Fruit fly (Drosophila melanogaster) whole organism, adult: ENCODE results near the gene srp.

Source experiments
- CG11617 ChIP-seq: fragments of 200-800 bp; sonication (Bioruptor generic); optimal IDR thresholded peaks from 2 replicates; lab custom pipeline; 2017; ENCODE audit warnings: mild to moderate bottlenecking, missing biosample characterization, missing genetic modification reagents, missing genetic modification characterization
- CG12768 ChIP-seq: fragments of 200-800 bp; sonication (Bioruptor generic); optimal IDR thresholded peaks from 2 replicates; lab custom pipeline; 2017; ENCODE audit warnings: missing biosample characterization, missing genetic modification characterization, mild to moderate bottlenecking, moderate library complexity, missing genetic modification reagents
- CG14711 ChIP-seq: fragments of 200-800 bp; sonication (Bioruptor generic); optimal IDR thresholded peaks from 2 replicates; lab custom pipeline; 2018; ENCODE audit warnings: missing biosample characterization, mild to moderate bottlenecking, missing genetic modification characterization, moderate library complexity
- CG1620 ChIP-seq: fragments of 200-800 bp; sonication (Bioruptor generic); optimal IDR thresholded peaks from 2 replicates; lab custom pipeline; 2016; ENCODE audit warnings: missing biosample characterization, missing genetic modification characterization
- CG33017 ChIP-seq: fragments of 200-800 bp; sonication (Bioruptor generic); optimal IDR thresholded peaks from 2 replicates; lab custom pipeline; 2018; ENCODE audit warnings: missing biosample characterization, mild to moderate bottlenecking, missing genetic modification characterization, moderate library complexity
- CG5204 ChIP-seq: fragments of 200-800 bp; sonication (Bioruptor generic); optimal IDR thresholded peaks from 2 replicates; lab custom pipeline; 2016; ENCODE audit warnings: missing biosample characterization, missing genetic modification characterization
- CG7045 ChIP-seq: fragments of 200-800 bp; sonication (Bioruptor generic); optimal IDR thresholded peaks from 2 replicates; lab custom pipeline; 2017; ENCODE audit warnings: missing biosample characterization, mild to moderate bottlenecking, missing genetic modification characterization
- CG7101 ChIP-seq: fragments of 200-800 bp; sonication (Bioruptor generic); optimal IDR thresholded peaks from 2 replicates; lab custom pipeline; 2018; ENCODE audit warnings: missing biosample characterization, mild to moderate bottlenecking, missing genetic modification characterization, moderate library complexity
- Clk ChIP-seq: fragments of 200-800 bp; sonication (Bioruptor generic); optimal IDR thresholded peaks from 2 replicates; lab custom pipeline; 2017; ENCODE audit warnings: missing biosample characterization, missing genetic modification characterization
- Crg-1 ChIP-seq: fragments of 200-800 bp; sonication (Bioruptor generic); optimal IDR thresholded peaks from 2 replicates; lab custom pipeline; 2016; ENCODE audit warnings: missing biosample characterization, missing genetic modification characterization
- Hr96 ChIP-seq: fragments of 200-800 bp; sonication (Bioruptor generic); optimal IDR thresholded peaks from 2 replicates; lab custom pipeline; 2016; ENCODE audit warnings: missing biosample characterization, missing genetic modification characterization
- Mnt ChIP-seq: fragments of 200-800 bp; sonication (Bioruptor generic); optimal IDR thresholded peaks from 2 replicates; lab custom pipeline; 2016; ENCODE audit warnings: missing biosample characterization, mild to moderate bottlenecking, missing genetic modification characterization
- bab1 ChIP-seq: fragments of 200-800 bp; sonication (Bioruptor generic); optimal IDR thresholded peaks from 3 replicates; lab custom pipeline; 2019; ENCODE audit warnings: missing biosample characterization, mild to moderate bottlenecking, missing genetic modification characterization, moderate library complexity
- cic ChIP-seq: fragments of 200-800 bp; sonication (Bioruptor generic); optimal IDR thresholded peaks from 2 replicates; lab custom pipeline; 2017; ENCODE audit warnings: missing biosample characterization, mild to moderate bottlenecking, missing genetic modification characterization, moderate library complexity
- cnc ChIP-seq, 2 experiments: fragments of >200 bp; optimal IDR thresholded peaks; 2 replicates each; lab custom pipeline; 2017
- kay ChIP-seq: fragments of 200-800 bp; sonication (Bioruptor generic); peaks from one replicate; lab custom pipeline; 2016; ENCODE audit warnings: missing biosample characterization, missing genetic modification characterization, borderline replicate concordance
- ovo ChIP-seq: fragments of 200-800 bp; sonication (Bioruptor generic); optimal IDR thresholded peaks from 2 replicates; lab custom pipeline; 2016; ENCODE audit warnings: missing biosample characterization, missing genetic modification characterization
- pad ChIP-seq: fragments of 200-800 bp; sonication (Bioruptor generic); optimal IDR thresholded peaks from 3 replicates; lab custom pipeline; 2017; ENCODE audit warnings: missing biosample characterization, missing genetic modification characterization, mild to moderate bottlenecking, moderate library complexity, missing genetic modification reagents
- tj ChIP-seq: fragments of 200-800 bp; sonication (Bioruptor generic); optimal IDR thresholded peaks from 3 replicates; lab custom pipeline; 2017; ENCODE audit warnings: missing biosample characterization, mild to moderate bottlenecking, missing genetic modification characterization, moderate library complexity
- toe ChIP-seq: fragments of 200-800 bp; sonication (Bioruptor generic); optimal IDR thresholded peaks from 2 replicates; lab custom pipeline; 2016; ENCODE audit warnings: missing biosample characterization, missing genetic modification characterization

srp gene

dm6 chr3R:16040925-16041324, 55.0 kb downstream of the srp start:
- no peak for TF ChIP-seq pad

- TF ChIP-seq CG1620 (GFP tag; lab: Kevin White, UChicago): no peak
- TF ChIP-seq Hr96 (GFP tag; lab: Kevin White, UChicago): no peak
- no peak for TF ChIP-seq pad
- no peak for TF ChIP-seq CG7045
- TF ChIP-seq cnc (optimal IDR thresholded peaks at IDR 0.05; lab: Kevin White, UChicago): no peak
- TF ChIP-seq CG33017 (tag; lab: Kevin White, UChicago): no peak
- TF ChIP-seq CG14711 (tag; lab: Kevin White, UChicago): no peak
- no peak for TF ChIP-seq cic (GFP tag; lab: Kevin White, UChicago)
- no peak for TF ChIP-seq Crg-1
- TF ChIP-seq ovo (GFP tag; lab: Kevin White, UChicago): no peak
- TF ChIP-seq Mnt (GFP tag; lab: Kevin White, UChicago): no peak
- no peak for TF ChIP-seq toe (GFP tag; lab: Kevin White, UChicago)
- TF ChIP-seq CG12768: no peak
- no peak for TF ChIP-seq CG7101 (tag; lab: Kevin White, UChicago)
- TF ChIP-seq Clk: no peak
- TF ChIP-seq CG11617: no peak
- TF ChIP-seq CG5204: no peak
These were observed 56.4 kb downstream of the srp start for dm6 chr3R:16042137-16042899.

- no peak for TF ChIP-seq Mnt (GFP tag; lab: Kevin White, UChicago)
- TF ChIP-seq ovo (GFP tag; lab: Kevin White, UChicago): no peak
- no peak for TF ChIP-seq CG7045
- no peak for TF ChIP-seq CG33017 (tag; lab: Kevin White, UChicago)
- TF ChIP-seq bab1 (GFP tag; lab: Kevin White, UChicago): no peak
- no peak for TF ChIP-seq cic (GFP tag; lab: Kevin White, UChicago)
- no peak for TF ChIP-seq CG11617
- TF ChIP-seq toe (GFP tag; lab: Kevin White, UChicago): no peak
- TF ChIP-seq CG7101 (tag; lab: Kevin White, UChicago): no peak
- TF ChIP-seq CG12768: no peak
- no peak for TF ChIP-seq Clk
- no peak for TF ChIP-seq Hr96 (GFP tag; lab: Kevin White, UChicago)
- TF ChIP-seq CG14711 (tag; lab: Kevin White, UChicago): no peak
- TF ChIP-seq CG1620 (GFP tag; lab: Kevin White, UChicago): no peak
- TF ChIP-seq pad: no peak
- TF ChIP-seq kay (GFP tag; lab: Kevin White, UChicago): no peak
- TF ChIP-seq cnc (optimal IDR thresholded peaks at IDR 0.05; lab: Kevin White, UChicago): no peak
These were observed 57.1 kb downstream of the srp start, which contains the start of gene Jhbp4 for dm6 chr3R:16042900-16043548. Gene Jhbp4, plus strand, starts transcription at chr3R:16043498.

dm6 chr3R:16046030-16046429, 60.1 kb downstream of the srp start, which contains the start of gene Jhbp5:
Gene Jhbp5, minus strand, starts transcription at chr3R:16046130.
- TF ChIP-seq Crg-1 (no peak), tj (peak; percentile 72), kay (GFP tag; lab: Kevin White, UChicago) (no peak)

- TF ChIP-seq cnc (optimal IDR thresholded peaks at IDR 0.05; lab: Kevin White, UChicago) (peak in 1 of 2 experiments; percentile 19), Clk (no peak), CG7045 (peak; percentile 4), Crg-1 (peak; percentile 54), toe (GFP tag; lab: Kevin White, UChicago) (peak; percentile 86), tj (peak; percentile 25), CG5204 (no peak), Hr96 (GFP tag; lab: Kevin White, UChicago) (peak; percentile 72), pad (peak; percentile 49), CG33017 (tag; lab: Kevin White, UChicago) (no peak), Mnt (GFP tag; lab: Kevin White, UChicago) (peak; percentile 51), CG11617 (peak; percentile 48), CG12768 (no peak), ovo (GFP tag; lab: Kevin White, UChicago) (peak; percentile 17), CG1620 (GFP tag; lab: Kevin White, UChicago) (peak; percentile 69), CG7101 (tag; lab: Kevin White, UChicago) (peak; percentile 63), cic (GFP tag; lab: Kevin White, UChicago) (no peak), bab1 (GFP tag; lab: Kevin White, UChicago) (peak; percentile 78), CG14711 (tag; lab: Kevin White, UChicago) (peak; percentile 34), kay (GFP tag; lab: Kevin White, UChicago) (no peak)
These were observed 63.4 kb downstream of the srp start, which contains the start of the genes IKKbeta and CG5013 for dm6 chr3R:16049369-16049768. Gene IKKbeta, minus strand, starts transcription at chr3R:16049421. Gene CG5013, plus strand, starts transcription at chr3R:16049670.

dm6 chr3R:16050621-16051328, 64.8 kb downstream of the srp start, which contains the start of gene msps:
Gene msps, plus strand, starts transcription at chr3R:16050801.
- TF ChIP-seq cic (GFP tag; lab: Kevin White, UChicago): no peak
- TF ChIP-seq kay (GFP tag; lab: Kevin White, UChicago): no peak
- no peak for TF ChIP-seq CG1620 (GFP tag; lab: Kevin White, UChicago)
- TF ChIP-seq toe (GFP tag; lab: Kevin White, UChicago): no peak
- TF ChIP-seq Hr96 (GFP tag; lab: Kevin White, UChicago): no peak
